Fruit fly (Drosophila melanogaster) whole organism, embryonic: ENCODE measurements around the gene CG4456.
A peak's percentile ranks its signal among the peaks of the same experiment; 100 is the strongest.

Experiments used
- Blimp-1 ChIP-seq: fragments of 200-800 bp; sonication (Bioruptor generic); optimal IDR thresholded peaks from 3 replicates; lab custom pipeline; 2018; ENCODE audit warnings: missing biosample characterization, missing genetic modification characterization, mild to moderate bottlenecking, moderate library complexity, missing genetic modification reagents
- CG1024 ChIP-seq: fragments of 200-800 bp; sonication (Bioruptor generic); IDR thresholded peaks from 2 replicates; pipeline ENCODE4 v1.3.6; 2022; ENCODE audit warnings: missing biosample characterization, missing genetic modification characterization
- CG10543 ChIP-seq: fragments of 200-800 bp; sonication (Bioruptor generic); optimal IDR thresholded peaks from 3 replicates; lab custom pipeline; 2017; ENCODE audit warnings: missing biosample characterization, mild to moderate bottlenecking, missing genetic modification characterization, moderate library complexity
- CG10979 ChIP-seq: fragments of 200-800 bp; sonication (Bioruptor generic); optimal IDR thresholded peaks from 2 replicates; lab custom pipeline; 2018; ENCODE audit warnings: missing biosample characterization, mild to moderate bottlenecking, missing genetic modification characterization, moderate library complexity
- CG11093 ChIP-seq: fragments of 200-800 bp; sonication (Bioruptor generic); IDR thresholded peaks from 3 replicates; pipeline ENCODE4 v1.3.6; 2022; ENCODE audit warnings: missing biosample characterization, missing genetic modification characterization
- CG11696 ChIP-seq: fragments of 200-800 bp; sonication (Bioruptor generic); IDR thresholded peaks from 2 replicates; pipeline ENCODE4 v1.3.6; 2022; ENCODE audit warnings: missing biosample characterization, missing genetic modification characterization
- CG15601 ChIP-seq: fragments of 200-800 bp; sonication (Bioruptor generic); optimal IDR thresholded peaks from 3 replicates; lab custom pipeline; 2019; ENCODE audit warnings: missing biosample characterization, mild to moderate bottlenecking, missing genetic modification characterization, moderate library complexity
- CG17359 ChIP-seq: fragments of 200-800 bp; sonication (Bioruptor generic); optimal IDR thresholded peaks from 3 replicates; lab custom pipeline; 2018; ENCODE audit warnings: missing biosample characterization, mild to moderate bottlenecking, missing genetic modification characterization, moderate library complexity
- CG17612 ChIP-seq: fragments of 200-800 bp; sonication (Bioruptor generic); IDR thresholded peaks from 2 replicates; pipeline ENCODE4 v1.3.6; 2022; ENCODE audit warnings: missing biosample characterization, missing genetic modification characterization
- CG30403 ChIP-seq: fragments of 200-800 bp; sonication (Bioruptor generic); optimal IDR thresholded peaks from 3 replicates; lab custom pipeline; 2016; ENCODE audit warnings: missing biosample characterization, missing genetic modification characterization
- CG30431 ChIP-seq: fragments of 200-800 bp; sonication (Bioruptor generic); optimal IDR thresholded peaks from 2 replicates; lab custom pipeline; 2017; ENCODE audit warnings: missing biosample characterization, missing genetic modification characterization
- CG3163 ChIP-seq: fragments of 200-800 bp; sonication (Bioruptor generic); optimal IDR thresholded peaks from 3 replicates; lab custom pipeline; 2016; ENCODE audit warnings: missing biosample characterization, missing genetic modification characterization
- CG33557 ChIP-seq: fragments of 200-800 bp; sonication (Bioruptor generic); optimal IDR thresholded peaks from 2 replicates; lab custom pipeline; 2019; ENCODE audit warnings: missing biosample characterization, mild to moderate bottlenecking, missing genetic modification characterization, moderate library complexity
- CG3407 ChIP-seq: fragments of 200-800 bp; sonication (Bioruptor generic); optimal IDR thresholded peaks from 2 replicates; lab custom pipeline; 2018; ENCODE audit warnings: missing biosample characterization, mild to moderate bottlenecking, missing genetic modification characterization
- CG4282 ChIP-seq: fragments of 200-800 bp; sonication (Bioruptor generic); optimal IDR thresholded peaks from 2 replicates; lab custom pipeline; 2016; ENCODE audit warnings: missing biosample characterization, missing genetic modification characterization
- CG4854 ChIP-seq: fragments of 200-800 bp; sonication (Bioruptor generic); optimal IDR thresholded peaks from 2 replicates; lab custom pipeline; 2016; ENCODE audit warnings: missing biosample characterization, missing genetic modification characterization, inconsistent platforms
- CG6272 ChIP-seq: fragments of 200-800 bp; sonication (Bioruptor generic); IDR thresholded peaks from 2 replicates; pipeline ENCODE4 v1.3.6; 2022; ENCODE audit warnings: missing biosample characterization, missing genetic modification characterization
- CG6683 ChIP-seq: fragments of 200-800 bp; sonication (Bioruptor generic); optimal IDR thresholded peaks from 2 replicates; lab custom pipeline; 2017; ENCODE audit warnings: missing biosample characterization, mild to moderate bottlenecking, missing genetic modification characterization, missing genetic modification reagents
- CG7987 ChIP-seq: fragments of 200-800 bp; sonication (Bioruptor generic); optimal IDR thresholded peaks from 2 replicates; lab custom pipeline; 2018; ENCODE audit warnings: missing biosample characterization, mild to moderate bottlenecking, missing genetic modification characterization, moderate library complexity
- CG8388 ChIP-seq: fragments of 200-800 bp; sonication (Bioruptor generic); optimal IDR thresholded peaks from 2 replicates; lab custom pipeline; 2019; ENCODE audit warnings: missing biosample characterization, mild to moderate bottlenecking, missing genetic modification characterization, moderate library complexity
- CG8944 ChIP-seq: fragments of 200-800 bp; sonication (Bioruptor generic); optimal IDR thresholded peaks from 3 replicates; lab custom pipeline; 2016; ENCODE audit warnings: missing biosample characterization, missing genetic modification characterization
- CG9727 ChIP-seq: fragments of 200-800 bp; sonication (Bioruptor generic); optimal IDR thresholded peaks from 3 replicates; lab custom pipeline; 2017; ENCODE audit warnings: missing biosample characterization, mild to moderate bottlenecking, missing genetic modification characterization
- Dll ChIP-seq: fragments of 200-800 bp; sonication (Bioruptor generic); IDR thresholded peaks from 4 replicates; pipeline ENCODE4 v1.3.6; 2022; ENCODE audit warnings: missing biosample characterization, missing genetic modification characterization; ENCODE audit not compliant: partially characterized antibody
- Elba2 ChIP-seq: fragments of 200-800 bp; sonication (Bioruptor generic); optimal IDR thresholded peaks from 3 replicates; lab custom pipeline; 2016; ENCODE audit warnings: missing biosample characterization, missing genetic modification characterization
- GATAe ChIP-seq: fragments of 200-800 bp; sonication (Bioruptor generic); conservative IDR thresholded peaks from 2 replicates; pipeline ENCODE4 v1.3.6; 2022; ENCODE audit warnings: missing biosample characterization, missing genetic modification characterization
- H15 ChIP-seq: fragments of 200-800 bp; sonication (Bioruptor generic); IDR thresholded peaks from 3 replicates; pipeline ENCODE4 v1.3.6; 2022; ENCODE audit warnings: missing biosample characterization, missing genetic modification characterization
- HHEX ChIP-seq: fragments of 200-800 bp; sonication (Bioruptor generic); optimal IDR thresholded peaks from 3 replicates; lab custom pipeline; 2017; ENCODE audit warnings: missing biosample characterization, mild to moderate bottlenecking, missing genetic modification characterization, missing genetic modification reagents
- Lhr ChIP-seq: fragments of 200-800 bp; sonication (Bioruptor generic); optimal IDR thresholded peaks from 3 replicates; lab custom pipeline; 2017; ENCODE audit warnings: mild to moderate bottlenecking, missing biosample characterization, missing genetic modification reagents, missing genetic modification characterization
- MTF-1 ChIP-seq: fragments of 200-800 bp; sonication (Bioruptor generic); optimal IDR thresholded peaks from 2 replicates; lab custom pipeline; 2018; ENCODE audit warnings: missing biosample characterization, mild to moderate bottlenecking, missing genetic modification characterization, borderline replicate concordance
- Mes4 ChIP-seq: fragments of 200-800 bp; sonication (Bioruptor generic); optimal IDR thresholded peaks from 2 replicates; lab custom pipeline; 2016; ENCODE audit warnings: missing biosample characterization, missing genetic modification characterization
- NfI ChIP-seq: fragments of 200-800 bp; sonication (Bioruptor generic); optimal IDR thresholded peaks from 3 replicates; lab custom pipeline; 2018; ENCODE audit warnings: missing biosample characterization, mild to moderate bottlenecking, missing genetic modification characterization, moderate library complexity
- Rfx ChIP-seq: fragments of 200-800 bp; sonication (Bioruptor generic); IDR thresholded peaks from 2 replicates; pipeline ENCODE4 v1.3.6; 2022; ENCODE audit warnings: missing biosample characterization, missing genetic modification characterization
- Xbp1 ChIP-seq: fragments of 200-800 bp; sonication (Bioruptor generic); optimal IDR thresholded peaks from 3 replicates; lab custom pipeline; 2016; ENCODE audit warnings: missing biosample characterization, mild to moderate bottlenecking, missing genetic modification characterization
- YL-1 ChIP-seq: fragments of 200-800 bp; sonication (Bioruptor generic); optimal IDR thresholded peaks from 3 replicates; lab custom pipeline; 2017; ENCODE audit warnings: missing biosample characterization, mild to moderate bottlenecking, missing genetic modification characterization
- ab ChIP-seq: fragments of 200-800 bp; sonication (Bioruptor generic); optimal IDR thresholded peaks from 2 replicates; lab custom pipeline; 2016; ENCODE audit warnings: missing biosample characterization, missing genetic modification characterization
- abd-A ChIP-seq: fragments of 200-800 bp; sonication (Bioruptor generic); optimal IDR thresholded peaks from 3 replicates; lab custom pipeline; 2019; ENCODE audit warnings: missing biosample characterization, mild to moderate bottlenecking, missing genetic modification characterization, moderate library complexity
- dan ChIP-seq: fragments of 200-800 bp; sonication (Bioruptor generic); IDR thresholded peaks from 2 replicates; pipeline ENCODE4 v1.3.6; 2022; ENCODE audit warnings: missing biosample characterization, missing genetic modification characterization
- dati ChIP-seq: fragments of 200-800 bp; sonication (Bioruptor generic); IDR thresholded peaks from 2 replicates; pipeline ENCODE4 v1.3.6; 2022; ENCODE audit warnings: missing biosample characterization, missing genetic modification characterization
- esg ChIP-seq: fragments of 200-800 bp; sonication (Bioruptor generic); conservative IDR thresholded peaks from 2 replicates; pipeline ENCODE4 v1.3.6; 2022; ENCODE audit warnings: missing biosample characterization, missing genetic modification characterization
- ewg ChIP-seq: fragments of 200-800 bp; sonication (Bioruptor generic); optimal IDR thresholded peaks from 3 replicates; lab custom pipeline; 2017; ENCODE audit warnings: mild to moderate bottlenecking, missing biosample characterization, missing genetic modification reagents, missing genetic modification characterization
- her ChIP-seq: fragments of 200-800 bp; sonication (Bioruptor generic); optimal IDR thresholded peaks from 2 replicates; lab custom pipeline; 2016; ENCODE audit warnings: missing biosample characterization, missing genetic modification characterization
- lmd ChIP-seq: fragments of 200-800 bp; sonication (Bioruptor generic); IDR thresholded peaks from 2 replicates; pipeline ENCODE4 v1.3.6; 2022; ENCODE audit warnings: missing biosample characterization, missing genetic modification characterization
- luna ChIP-seq: fragments of 200-800 bp; sonication (Bioruptor generic); optimal IDR thresholded peaks from 2 replicates; lab custom pipeline; 2016; ENCODE audit warnings: missing biosample characterization, missing genetic modification characterization
- onecut ChIP-seq: fragments of 200-800 bp; sonication (Bioruptor generic); IDR thresholded peaks from 2 replicates; pipeline ENCODE4 v1.3.6; 2022; ENCODE audit warnings: missing biosample characterization, missing genetic modification characterization
- sd ChIP-seq: fragments of 200-800 bp; sonication (Bioruptor generic); optimal IDR thresholded peaks from 3 replicates; lab custom pipeline; 2018; ENCODE audit warnings: missing biosample characterization, mild to moderate bottlenecking, missing genetic modification characterization, moderate library complexity
- sob ChIP-seq: fragments of 200-800 bp; sonication (Bioruptor generic); IDR thresholded peaks from 2 replicates; pipeline ENCODE4 v1.3.6; 2022; ENCODE audit warnings: missing biosample characterization, missing genetic modification characterization
- twi ChIP-seq: fragments of 200-800 bp; optimal IDR thresholded peaks from 2 replicates; lab custom pipeline; 2019; ENCODE audit warnings: missing biosample characterization, mild to moderate bottlenecking, missing genetic modification characterization, moderate library complexity
- zen ChIP-seq: fragments of 200-800 bp; sonication (Bioruptor generic); optimal IDR thresholded peaks from 3 replicates; lab custom pipeline; 2018; ENCODE audit warnings: missing biosample characterization, mild to moderate bottlenecking, missing genetic modification characterization, moderate library complexity
- zfh1 ChIP-seq: fragments of 200-800 bp; sonication (Bioruptor generic); IDR thresholded peaks from 3 replicates; pipeline ENCODE4 v1.3.6; 2022; ENCODE audit warnings: missing biosample characterization, missing genetic modification characterization

CG4456 gene

DNA sequence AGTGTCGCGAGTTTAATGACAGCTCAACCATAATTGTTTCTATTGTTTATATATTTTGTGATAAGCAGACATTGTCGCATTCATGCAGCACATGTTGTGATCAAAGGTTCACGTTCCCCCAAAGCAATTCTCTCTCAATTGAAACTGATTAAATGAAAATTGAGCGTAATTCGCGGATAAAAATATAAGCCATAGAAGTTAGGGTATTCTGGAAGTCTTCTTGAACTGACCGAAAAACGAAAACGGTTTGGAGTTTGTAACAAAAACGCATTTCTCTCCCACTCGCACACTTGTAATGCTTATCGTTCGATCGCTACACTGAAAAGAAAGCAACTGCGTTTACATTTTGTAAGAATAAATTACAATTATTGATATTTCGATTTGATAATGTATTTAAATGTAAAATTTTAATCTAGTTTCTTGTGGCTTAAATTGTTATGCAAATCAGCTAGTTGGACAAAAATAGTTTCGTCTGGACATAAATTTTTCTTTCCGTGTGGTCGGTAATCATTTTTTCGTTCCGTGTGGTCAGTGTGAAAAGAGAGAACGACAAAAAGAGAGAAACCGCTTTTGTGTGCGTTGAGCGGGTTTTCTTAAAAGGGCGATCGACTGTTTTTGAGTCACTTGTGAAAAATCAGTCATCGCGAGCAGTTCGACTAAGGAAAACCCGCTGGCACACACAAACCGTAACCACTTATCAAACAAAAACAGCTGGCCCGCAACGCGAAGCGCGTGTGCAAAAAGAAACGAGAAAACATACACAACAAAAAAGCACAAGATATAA lies 50.3 kb downstream of the CG4456 start, which contains the start of gene aay (continued):
- TF ChIP-seq sd (tag; lab: Kevin White, UChicago) (peak; percentile 96), Mes4 (GFP tag; lab: Kevin White, UChicago) (peak; percentile 98), luna (GFP tag; lab: Kevin White, UChicago) (peak; percentile 85), dati (GFP tag; lab: Robert Waterston, UW) (peak; percentile 90), CG15601 (tag; lab: Kevin White, UChicago) (peak; percentile 98), sob (GFP tag; lab: Robert Waterston, UW) (peak; percentile 99), CG33557 (GFP tag; lab: Kevin White, UChicago) (peak; percentile 98), CG6683 (GFP tag; lab: Kevin White, UChicago) (peak; percentile 97), dan (peak; percentile 96), zen (peak; percentile 99), MTF-1 (GFP tag; lab: Kevin White, UChicago) (peak; percentile 95), CG8388 (peak; percentile 99), CG8944 (GFP tag; lab: Kevin White, UChicago) (peak; percentile 95), zfh1 (GFP tag; lab: Robert Waterston, UW) (peak; percentile 99), HHEX (peak; percentile 98), CG10543 (GFP tag; lab: Kevin White, UChicago) (peak; percentile 97), CG30431 (GFP tag; lab: Kevin White, UChicago) (peak; percentile 98), H15 (peak; percentile 97), Xbp1 (peak; percentile 99), CG9727 (GFP tag; lab: Kevin White, UChicago) (peak; percentile 100), CG4854 (GFP tag; lab: Kevin White, UChicago) (peak; percentile 99), CG30403 (GFP tag; lab: Kevin White, UChicago) (peak; percentile 99), CG11093 (GFP tag; lab: Robert Waterston, UW) (peak; percentile 97), CG6272 (peak; percentile 97), NfI (GFP tag; lab: Kevin White, UChicago) (peak; percentile 99), CG3407 (GFP tag; lab: Kevin White, UChicago) (peak; percentile 98), Dll (GFP tag; lab: Robert Waterston, UW) (0 out of 4 replicates have a peak, but pooled peaks have one; percentile 18), abd-A (tag; lab: Kevin White, UChicago) (peak; percentile 94), Blimp-1 (GFP tag; lab: Kevin White, UChicago) (peak; percentile 99), her (GFP tag; lab: Kevin White, UChicago) (peak; percentile 88), CG1024 (GFP tag; lab: Robert Waterston, UW) (peak; percentile 95), esg (GFP tag; lab: Robert Waterston, UW) (peak; percentile 98), Lhr (GFP tag; lab: Kevin White, UChicago) (peak; percentile 96), ewg (GFP tag; lab: Kevin White, UChicago) (peak; percentile 97), Elba2 (GFP tag; lab: Kevin White, UChicago) (peak; percentile 93), CG4282 (peak; percentile 92), lmd (GFP tag; lab: Robert Waterston, UW) (peak; percentile 98), CG3163 (peak; percentile 89), CG17612 (GFP tag; lab: Robert Waterston, UW) (peak; percentile 95), YL-1 (GFP tag; lab: Kevin White, UChicago) (peak; percentile 97), twi (tag; lab: Kevin White, UChicago) (peak; percentile 96), CG11696 (peak; percentile 94), CG17359 (tag; lab: Kevin White, UChicago) (peak; percentile 99), CG7987 (GFP tag; lab: Kevin White, UChicago) (peak; percentile 97), onecut (GFP tag; lab: Robert Waterston, UW) (peak; percentile 95), CG10979 (tag; lab: Kevin White, UChicago) (peak; percentile 99), ab (GFP tag; lab: Kevin White, UChicago) (peak; percentile 82), GATAe (peak; percentile 97), Rfx (GFP tag; lab: Robert Waterston, UW) (peak; percentile 99)
